Fruit fly (Drosophila melanogaster) whole organism, prepupa: ENCODE results near the gene alpha-Est10.

Source experiments
- Blimp-1 ChIP-seq: fragments of 200-800 bp; sonication (Bioruptor generic); optimal IDR thresholded peaks from 3 replicates; lab custom pipeline; 2017; ENCODE audit warnings: missing biosample characterization, missing genetic modification characterization, mild to moderate bottlenecking, moderate library complexity, missing genetic modification reagents
- CG10669 ChIP-seq: fragments of 200-800 bp; sonication (Bioruptor generic); optimal IDR thresholded peaks from 3 replicates; lab custom pipeline; 2018; ENCODE audit warnings: missing biosample characterization, mild to moderate bottlenecking, missing genetic modification characterization, moderate library complexity
- CG11294 ChIP-seq: fragments of 200-800 bp; sonication (Bioruptor generic); IDR thresholded peaks from 2 replicates; pipeline ENCODE4 v1.3.6; 2022; ENCODE audit warnings: missing biosample characterization, missing genetic modification characterization
- CG11762 ChIP-seq: fragments of 200-800 bp; sonication (Bioruptor generic); optimal IDR thresholded peaks from 3 replicates; lab custom pipeline; 2016; ENCODE audit warnings: missing biosample characterization, missing genetic modification characterization; ENCODE audit not compliant: insufficient read depth
- CG11902 ChIP-seq: fragments of 200-800 bp; sonication (Bioruptor generic); optimal IDR thresholded peaks from 3 replicates; lab custom pipeline; 2016; ENCODE audit warnings: missing biosample characterization, missing genetic modification characterization
- CG15336 ChIP-seq: fragments of 200-800 bp; sonication (Bioruptor generic); IDR thresholded peaks from 2 replicates; pipeline ENCODE4 v1.3.6; 2022; ENCODE audit warnings: missing biosample characterization, missing genetic modification characterization
- CG1621 ChIP-seq: fragments of 200-800 bp; sonication (Bioruptor generic); optimal IDR thresholded peaks from 3 replicates; lab custom pipeline; 2018; ENCODE audit warnings: missing biosample characterization, mild to moderate bottlenecking, missing genetic modification characterization
- CG16779 ChIP-seq: fragments of 200-800 bp; sonication (Bioruptor generic); optimal IDR thresholded peaks from 3 replicates; lab custom pipeline; 2017; ENCODE audit warnings: missing biosample characterization, mild to moderate bottlenecking, missing genetic modification characterization
- CG31627 ChIP-seq: fragments of 200-800 bp; sonication (Bioruptor generic); optimal IDR thresholded peaks from 3 replicates; lab custom pipeline; 2016; ENCODE audit warnings: missing biosample characterization, missing genetic modification characterization
- CG32006 ChIP-seq: fragments of 200-800 bp; sonication (Bioruptor generic); optimal IDR thresholded peaks from 3 replicates; lab custom pipeline; 2017; ENCODE audit warnings: missing biosample characterization, mild to moderate bottlenecking, missing genetic modification characterization
- CG34406 ChIP-seq: fragments of 200-800 bp; sonication (Bioruptor generic); optimal IDR thresholded peaks from 3 replicates; lab custom pipeline; 2016; ENCODE audit warnings: missing biosample characterization, missing genetic modification characterization
- CG3919 ChIP-seq: fragments of 200-800 bp; sonication (Bioruptor generic); optimal IDR thresholded peaks from 3 replicates; lab custom pipeline; 2016; ENCODE audit warnings: missing biosample characterization, missing genetic modification characterization
- CG4318 ChIP-seq: fragments of 200-800 bp; sonication (Bioruptor generic); optimal IDR thresholded peaks from 3 replicates; lab custom pipeline; 2017; ENCODE audit warnings: missing biosample characterization, mild to moderate bottlenecking, missing genetic modification characterization
- CG6163 ChIP-seq: fragments of 200-800 bp; sonication (Bioruptor generic); IDR thresholded peaks from 3 replicates; pipeline ENCODE4 v1.3.6; 2022; ENCODE audit warnings: missing biosample characterization, missing genetic modification characterization
- CG6854 ChIP-seq: fragments of 200-800 bp; sonication (Bioruptor generic); optimal IDR thresholded peaks from 2 replicates; lab custom pipeline; 2017; ENCODE audit warnings: missing biosample characterization, mild to moderate bottlenecking, missing genetic modification characterization
- CG8119 ChIP-seq: fragments of 200-800 bp; sonication (Bioruptor generic); IDR thresholded peaks from 3 replicates; pipeline ENCODE4 v1.3.6; 2022; ENCODE audit warnings: missing biosample characterization, missing genetic modification characterization
- CG8319 ChIP-seq: fragments of 200-800 bp; sonication (Bioruptor generic); optimal IDR thresholded peaks from 3 replicates; lab custom pipeline; 2016; ENCODE audit warnings: missing biosample characterization, missing genetic modification characterization
- CG8632 ChIP-seq: fragments of 200-800 bp; sonication (Bioruptor generic); optimal IDR thresholded peaks from 3 replicates; lab custom pipeline; 2016; ENCODE audit warnings: missing biosample characterization, missing genetic modification characterization
- CG9139 ChIP-seq: fragments of 200-800 bp; sonication (Bioruptor generic); optimal IDR thresholded peaks from 3 replicates; lab custom pipeline; 2017; ENCODE audit warnings: missing biosample characterization, mild to moderate bottlenecking, missing genetic modification characterization
- Eip75B ChIP-seq: fragments of 200-800 bp; sonication (Bioruptor generic); optimal IDR thresholded peaks from 3 replicates; lab custom pipeline; 2016; ENCODE audit warnings: missing biosample characterization, missing genetic modification characterization
- Eip78C ChIP-seq: fragments of 200-800 bp; sonication (Bioruptor generic); peaks from one replicate; lab custom pipeline; 2016; ENCODE audit warnings: missing biosample characterization, missing genetic modification characterization
- Eip93F ChIP-seq: fragments of 200-800 bp; sonication (Bioruptor generic); optimal IDR thresholded peaks from 2 replicates; lab custom pipeline; 2016; ENCODE audit warnings: missing biosample characterization, mild to moderate bottlenecking, missing genetic modification characterization
- Ets96B ChIP-seq: fragments of 200-800 bp; optimal IDR thresholded peaks from 2 replicates; lab custom pipeline; 2019; ENCODE audit warnings: missing biosample characterization, mild to moderate bottlenecking, missing genetic modification characterization, moderate library complexity
- Gug ChIP-seq: fragments of 200-800 bp; sonication (Bioruptor generic); IDR thresholded peaks from 2 replicates; pipeline ENCODE4 v1.3.6; 2022; ENCODE audit warnings: missing biosample characterization, missing genetic modification characterization
- Hr38 ChIP-seq: sonication (Bioruptor generic); optimal IDR thresholded peaks from 2 replicates; lab custom pipeline; 2016; ENCODE audit warnings: missing biosample characterization, missing genetic modification characterization
- Hr4 ChIP-seq: fragments of 200-800 bp; sonication (Bioruptor generic); optimal IDR thresholded peaks from 3 replicates; lab custom pipeline; 2016; ENCODE audit warnings: missing biosample characterization, missing genetic modification characterization
- Met ChIP-seq: fragments of 200-800 bp; sonication (Bioruptor generic); optimal IDR thresholded peaks from 3 replicates; lab custom pipeline; 2016; ENCODE audit warnings: missing biosample characterization, missing genetic modification characterization
- OdsH ChIP-seq: fragments of 200-800 bp; sonication (Bioruptor generic); optimal IDR thresholded peaks from 3 replicates; lab custom pipeline; 2016; ENCODE audit warnings: missing biosample characterization, missing genetic modification characterization
- Smox ChIP-seq: fragments of 200-800 bp; sonication (Bioruptor generic); optimal IDR thresholded peaks from 3 replicates; lab custom pipeline; 2016; ENCODE audit warnings: missing biosample characterization, missing genetic modification characterization
- Sox102F ChIP-seq: fragments of 200-800 bp; sonication (Bioruptor generic); optimal IDR thresholded peaks from 2 replicates; lab custom pipeline; 2016; ENCODE audit warnings: missing biosample characterization, mild to moderate bottlenecking, missing genetic modification characterization
- Sox14 ChIP-seq: fragments of 200-800 bp; sonication (Bioruptor generic); optimal IDR thresholded peaks from 3 replicates; lab custom pipeline; 2016; ENCODE audit warnings: missing biosample characterization, missing genetic modification characterization
- achi ChIP-seq: fragments of 200-800 bp; sonication (Bioruptor generic); optimal IDR thresholded peaks from 3 replicates; lab custom pipeline; 2016; ENCODE audit warnings: missing biosample characterization, missing genetic modification characterization
- acj6 ChIP-seq: fragments of 200-800 bp; sonication (Bioruptor generic); optimal IDR thresholded peaks from 3 replicates; lab custom pipeline; 2016; ENCODE audit warnings: missing biosample characterization, missing genetic modification characterization
- dac ChIP-seq: fragments of 200-800 bp; sonication (Bioruptor generic); optimal IDR thresholded peaks from 2 replicates; lab custom pipeline; 2017; ENCODE audit warnings: missing biosample characterization, mild to moderate bottlenecking, missing genetic modification characterization
- fd59A ChIP-seq: fragments of 200-800 bp; sonication (Bioruptor generic); optimal IDR thresholded peaks from 2 replicates; lab custom pipeline; 2017; ENCODE audit warnings: missing biosample characterization, mild to moderate bottlenecking, missing genetic modification characterization, missing genetic modification reagents
- fd85E ChIP-seq: fragments of 200-800 bp; sonication (Bioruptor generic); optimal IDR thresholded peaks from 3 replicates; lab custom pipeline; 2016; ENCODE audit warnings: missing biosample characterization, missing genetic modification characterization
- fkh ChIP-seq: fragments of 200-800 bp; sonication (Bioruptor generic); optimal IDR thresholded peaks from 3 replicates; lab custom pipeline; 2017; ENCODE audit warnings: missing biosample characterization, mild to moderate bottlenecking, missing genetic modification characterization, moderate library complexity
- net ChIP-seq: fragments of 200-800 bp; sonication (Bioruptor generic); optimal IDR thresholded peaks from 3 replicates; lab custom pipeline; 2016; ENCODE audit warnings: missing biosample characterization, missing genetic modification characterization
- salr ChIP-seq, 2 experiments: fragments of 200-800 bp; sonication (Bioruptor generic); optimal IDR thresholded peaks; 3 replicates each; lab custom pipeline; 2016 to 2018; ENCODE audit warnings: missing biosample characterization in 2 of 2, missing genetic modification characterization in 2 of 2, mild to moderate bottlenecking in 1 of 2
- ss ChIP-seq, 2 experiments: fragments of 200-800 bp; sonication (Bioruptor generic); optimal IDR thresholded peaks; 2 replicates in 1 of 2; 3 replicates in 1 of 2; lab custom pipeline; 2017 to 2018; ENCODE audit warnings: mild to moderate bottlenecking in 2 of 2, missing biosample characterization in 2 of 2, missing genetic modification characterization in 2 of 2, moderate library complexity in 1 of 2
- svp ChIP-seq: fragments of 200-800 bp; sonication (Bioruptor generic); peaks from one replicate; lab custom pipeline; 2016; ENCODE audit warnings: missing biosample characterization, missing genetic modification characterization
- topi ChIP-seq: fragments of 200-800 bp; sonication (Bioruptor generic); optimal IDR thresholded peaks from 3 replicates; lab custom pipeline; 2016; ENCODE audit warnings: missing biosample characterization, missing genetic modification characterization
- vri ChIP-seq: fragments of 200-800 bp; sonication (Bioruptor generic); optimal IDR thresholded peaks from 3 replicates; lab custom pipeline; 2016; ENCODE audit warnings: missing biosample characterization, mild to moderate bottlenecking, missing genetic modification characterization

alpha-Est10 gene

dm6 chr3R:7490884-7491283 lies 2.8 kb downstream of the alpha-Est10 start (continued):
- TF ChIP-seq salr (GFP tag; optimal IDR thresholded peaks at IDR 0.05; lab: Kevin White, UChicago) (peak in 1 of 2 experiments; percentile 87), achi (GFP tag; lab: Kevin White, UChicago) (peak; percentile 81), Eip75B (GFP tag; lab: Kevin White, UChicago) (peak; percentile 51), CG10669 (GFP tag; lab: Kevin White, UChicago) (peak; percentile 45), CG1621 (no peak), Met (GFP tag; lab: Kevin White, UChicago) (peak; percentile 74), svp (GFP tag; lab: Kevin White, UChicago) (peak; percentile 88), fd59A (GFP tag; lab: Kevin White, UChicago) (peak; percentile 27), CG6163 (GFP tag; lab: Robert Waterston, UW) (peak; percentile 56; the same call in 2 of the 3 replicates), Sox102F (GFP tag; lab: Kevin White, UChicago) (peak; percentile 45), CG15336 (peak; percentile 83), Sox14 (GFP tag; lab: Kevin White, UChicago) (peak; percentile 71), topi (peak; percentile 79), vri (GFP tag; lab: Kevin White, UChicago) (peak; percentile 26), Blimp-1 (GFP tag; lab: Kevin White, UChicago) (peak; percentile 29), CG9139 (GFP tag; lab: Kevin White, UChicago) (no peak), net (GFP tag; lab: Kevin White, UChicago) (peak; percentile 81), Eip78C (peak; percentile 97), CG16779 (tag; lab: Kevin White, UChicago) (no peak), Hr4 (peak; percentile 90), fd85E (GFP tag; lab: Kevin White, UChicago) (no peak), OdsH (peak; percentile 89), CG4318 (GFP tag; lab: Kevin White, UChicago) (peak; percentile 88), CG11762 (GFP tag; lab: Kevin White, UChicago) (peak; percentile 78), CG11294 (GFP tag; lab: Robert Waterston, UW) (peak; percentile 40)

- TF ChIP-seq Sox102F (GFP tag; lab: Kevin White, UChicago) (no peak), svp (GFP tag; lab: Kevin White, UChicago) (peak; percentile 89)
- TF ChIP-seq, all 60 proteins: peak for 1
These were observed 3.7 kb downstream of the alpha-Est10 start for dm6 chr3R:7489902-7490301.

- TF ChIP-seq Met (GFP tag; lab: Kevin White, UChicago) (no peak), Eip93F (GFP tag; lab: Kevin White, UChicago) (no peak), CG34406 (GFP tag; lab: Kevin White, UChicago) (no peak), Smox (GFP tag; lab: Kevin White, UChicago) (no peak), CG16779 (tag; lab: Kevin White, UChicago) (no peak), CG8632 (GFP tag; lab: Kevin White, UChicago) (no peak), CG6854 (GFP tag; lab: Kevin White, UChicago) (no peak), CG11762 (GFP tag; lab: Kevin White, UChicago) (no peak), dac (GFP tag; lab: Kevin White, UChicago) (no peak), fd85E (GFP tag; lab: Kevin White, UChicago) (no peak), svp (GFP tag; lab: Kevin White, UChicago) (no peak), Hr4 (no peak), CG15336 (no peak)
These were observed 17.9 kb downstream of the alpha-Est10 start for dm6 chr3R:7475708-7476107.

DNA sequence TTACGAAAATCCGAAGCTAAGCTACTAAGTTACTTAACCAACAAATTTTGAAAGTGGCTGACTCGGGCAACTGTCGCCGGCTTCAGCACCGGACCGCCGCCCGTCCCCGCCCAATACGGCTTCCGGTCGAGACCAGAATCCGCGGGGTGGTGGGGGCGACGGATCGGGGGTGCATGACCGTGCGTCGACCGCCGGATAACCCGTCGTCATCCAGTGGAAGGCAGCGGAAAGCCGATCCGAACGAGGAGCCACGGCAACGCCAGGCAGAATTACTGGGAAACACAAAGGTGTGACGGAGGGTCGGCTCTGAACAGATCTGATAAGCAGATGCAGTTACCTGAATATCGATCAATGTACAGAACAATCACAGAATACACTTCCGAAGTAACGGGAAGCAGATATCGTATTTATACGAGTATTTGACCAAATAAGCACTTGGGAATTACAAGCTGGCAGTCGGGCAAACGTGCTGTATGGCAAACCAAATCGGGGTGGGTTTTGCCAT lies 19.0 kb downstream of the alpha-Est10 start:
- TF ChIP-seq CG32006 (GFP tag; lab: Kevin White, UChicago) (peak; percentile 13), Ets96B (tag; lab: Kevin White, UChicago) (peak; percentile 20), CG11902 (GFP tag; lab: Kevin White, UChicago) (no peak), CG8319 (GFP tag; lab: Kevin White, UChicago) (no peak), ss (GFP tag; optimal IDR thresholded peaks at IDR 0.05; lab: Kevin White, UChicago) (peak; percentile 81 to 87), CG6163 (GFP tag; lab: Robert Waterston, UW) (peak; percentile 81), Gug (peak; percentile 44; the same call in 1 of the 2 replicates), Hr38 (GFP tag; lab: Kevin White, UChicago) (no peak), vri (GFP tag; lab: Kevin White, UChicago) (peak; percentile 90), CG4318 (GFP tag; lab: Kevin White, UChicago) (no peak), Eip93F (GFP tag; lab: Kevin White, UChicago) (peak; percentile 46), CG31627 (GFP tag; lab: Kevin White, UChicago) (no peak), acj6 (GFP tag; lab: Kevin White, UChicago) (no peak), Eip78C (peak; percentile 56), CG3919 (peak; percentile 60), Smox (GFP tag; lab: Kevin White, UChicago) (peak; percentile 50), fd59A (GFP tag; lab: Kevin White, UChicago) (peak; percentile 39), Met (GFP tag; lab: Kevin White, UChicago) (peak; percentile 63), Sox14 (GFP tag; lab: Kevin White, UChicago) (peak; percentile 51), fkh (GFP tag; lab: Kevin White, UChicago) (no peak), net (GFP tag; lab: Kevin White, UChicago) (peak; percentile 40), CG8119 (GFP tag; lab: Robert Waterston, UW) (peak; percentile 57; the same call in 2 of the 3 replicates), Hr4 (peak; percentile 14), CG10669 (GFP tag; lab: Kevin White, UChicago) (peak; percentile 45)
